Worm (Caenorhabditis elegans) whole organism, L3 larva: Measurements from ENCODE around the gene glb-12.

Experiments
- R02D3.7 ChIP-seq: fragments of 150-350 bp; optimal IDR thresholded peaks from 2 replicates; lab custom pipeline; 2014; ENCODE audit warnings: missing biosample characterization, missing genetic modification characterization
- aly-2 ChIP-seq: fragments of 150-350 bp; optimal IDR thresholded peaks from 2 replicates; lab custom pipeline; 2014; ENCODE audit warnings: missing biosample characterization, missing genetic modification characterization
- ama-1 ChIP-seq: fragments of 150-350 bp; optimal IDR thresholded peaks from 2 replicates; lab custom pipeline; 2018
- ceh-16 ChIP-seq: sonication (generic microtip); optimal IDR thresholded peaks from 2 replicates; lab custom pipeline; 2017; ENCODE audit warnings: missing biosample characterization, missing genetic modification characterization
- ceh-82 ChIP-seq: fragments of 150-350 bp; optimal IDR thresholded peaks from 2 replicates; lab custom pipeline; 2014; ENCODE audit warnings: missing biosample characterization, missing genetic modification characterization
- ceh-9 ChIP-seq: sonication (generic microtip); optimal IDR thresholded peaks from 2 replicates; lab custom pipeline; 2018; ENCODE audit warnings: missing biosample characterization, missing genetic modification characterization
- daf-12 ChIP-seq: fragments of 150-350 bp; optimal IDR thresholded peaks from 2 replicates; lab custom pipeline; 2014; ENCODE audit warnings: missing biosample characterization, missing genetic modification reagents, missing genetic modification characterization
- egl-27 ChIP-seq: sonication (generic microtip); optimal IDR thresholded peaks from 4 replicates; lab custom pipeline; 2017; ENCODE audit warnings: missing biosample characterization, missing genetic modification reagents, missing genetic modification characterization
- egl-5 ChIP-seq: fragments of 150-350 bp; optimal IDR thresholded peaks from 2 replicates; lab custom pipeline; 2017; ENCODE audit warnings: missing biosample characterization, missing genetic modification reagents, missing genetic modification characterization, inconsistent platforms
- elt-1 ChIP-seq: fragments of 150-350 bp; optimal IDR thresholded peaks from 2 replicates; lab custom pipeline; 2014; ENCODE audit warnings: missing biosample characterization, missing genetic modification characterization
- elt-3 ChIP-seq, 3 experiments: fragments of 150-350 bp in 1 of 3; sonication (generic microtip) in 2 of 3; optimal IDR thresholded peaks; 2 replicates in 2 of 3; 4 replicates in 1 of 3; lab custom pipeline; 2014 to 2017; ENCODE audit warnings: missing biosample characterization in 3 of 3, missing genetic modification characterization in 3 of 3
- eor-1 ChIP-seq, 2 experiments: fragments of 150-350 bp; optimal IDR thresholded peaks; 2 replicates each; lab custom pipeline; 2014 to 2018; ENCODE audit warnings: missing biosample characterization in 2 of 2, missing genetic modification characterization in 2 of 2
- fkh-10 ChIP-seq: sonication (generic microtip); optimal IDR thresholded peaks from 2 replicates; lab custom pipeline; 2017; ENCODE audit warnings: missing biosample characterization, missing genetic modification reagents, missing genetic modification characterization
- fkh-2 ChIP-seq: fragments of 150-350 bp; optimal IDR thresholded peaks from 2 replicates; lab custom pipeline; 2014; ENCODE audit warnings: missing biosample characterization, missing genetic modification reagents, missing genetic modification characterization
- fos-1 ChIP-seq: fragments of 150-350 bp; optimal IDR thresholded peaks from 2 replicates; lab custom pipeline; 2014; ENCODE audit warnings: missing biosample characterization, missing genetic modification characterization
- jun-1 ChIP-seq: fragments of 150-350 bp; optimal IDR thresholded peaks from 2 replicates; lab custom pipeline; 2014; ENCODE audit warnings: missing biosample characterization, missing genetic modification reagents, missing genetic modification characterization
- lin-15B ChIP-seq: fragments of 150-350 bp; optimal IDR thresholded peaks from 2 replicates; lab custom pipeline; 2014; ENCODE audit warnings: missing biosample characterization, missing genetic modification characterization
- lin-39 ChIP-seq: fragments of 150-350 bp; optimal IDR thresholded peaks from 2 replicates; lab custom pipeline; 2018; ENCODE audit warnings: missing biosample characterization, missing genetic modification reagents, missing genetic modification characterization
- lsy-12 ChIP-seq: sonication (generic microtip); optimal IDR thresholded peaks from 2 replicates; lab custom pipeline; 2016; ENCODE audit warnings: mild to moderate bottlenecking, missing genetic modification characterization, missing compliant biosample characterization
- mdl-1 ChIP-seq: fragments of 150-350 bp; optimal IDR thresholded peaks from 2 replicates; lab custom pipeline; 2014; ENCODE audit warnings: missing biosample characterization, missing genetic modification characterization
- mml-1 ChIP-seq: fragments of 150-350 bp; sonication (generic microtip); optimal IDR thresholded peaks from 3 replicates; lab custom pipeline; 2014; ENCODE audit warnings: missing biosample characterization, missing genetic modification characterization
- nfya-1 ChIP-seq: sonication (generic microtip); optimal IDR thresholded peaks from 2 replicates; lab custom pipeline; 2017; ENCODE audit warnings: missing genetic modification characterization, mild to moderate bottlenecking, missing compliant biosample characterization, antibody characterized with exemption, moderate library complexity; ENCODE audit not compliant: insufficient read depth
- nhr-11 ChIP-seq: fragments of 150-350 bp; optimal IDR thresholded peaks from 2 replicates; lab custom pipeline; 2014; ENCODE audit warnings: missing biosample characterization, missing genetic modification characterization
- nhr-23 ChIP-seq: fragments of 150-350 bp; optimal IDR thresholded peaks from 2 replicates; lab custom pipeline; 2014; ENCODE audit warnings: missing biosample characterization, missing genetic modification reagents, missing genetic modification characterization
- nhr-237 ChIP-seq: fragments of 150-350 bp; optimal IDR thresholded peaks from 2 replicates; lab custom pipeline; 2014; ENCODE audit warnings: missing biosample characterization, missing genetic modification characterization
- nhr-25 ChIP-seq: sonication (generic microtip); optimal IDR thresholded peaks from 2 replicates; lab custom pipeline; 2017; ENCODE audit warnings: missing biosample characterization, missing genetic modification characterization
- nhr-28 ChIP-seq: fragments of 150-350 bp; optimal IDR thresholded peaks from 2 replicates; lab custom pipeline; 2014; ENCODE audit warnings: missing biosample characterization, missing genetic modification characterization
- nhr-43 ChIP-seq: sonication (generic microtip); optimal IDR thresholded peaks from 2 replicates; lab custom pipeline; 2016; ENCODE audit warnings: mild to moderate bottlenecking, missing genetic modification characterization, missing compliant biosample characterization; ENCODE audit not compliant: poor library complexity, severe bottlenecking
- nhr-76 ChIP-seq: fragments of 150-350 bp; sonication (generic microtip); optimal IDR thresholded peaks from 5 replicates; lab custom pipeline; 2014; ENCODE audit warnings: missing biosample characterization, missing genetic modification characterization
- nhr-77 ChIP-seq: fragments of 150-350 bp; optimal IDR thresholded peaks from 2 replicates; lab custom pipeline; 2014; ENCODE audit warnings: missing biosample characterization, missing genetic modification characterization
- pqm-1 ChIP-seq: fragments of 150-350 bp; optimal IDR thresholded peaks from 2 replicates; lab custom pipeline; 2017; ENCODE audit warnings: missing biosample characterization, missing genetic modification characterization, inconsistent platforms
- sea-2 ChIP-seq: fragments of 150-350 bp; sonication (generic microtip); optimal IDR thresholded peaks from 4 replicates; lab custom pipeline; 2014; ENCODE audit warnings: missing biosample characterization, missing genetic modification reagents, missing genetic modification characterization
- skn-1 ChIP-seq: fragments of 150-350 bp; optimal IDR thresholded peaks from 2 replicates; lab custom pipeline; 2014; ENCODE audit warnings: missing biosample characterization, missing genetic modification characterization
- snpc-4 ChIP-seq: fragments of 150-350 bp; optimal IDR thresholded peaks from 2 replicates; lab custom pipeline; 2014; ENCODE audit warnings: missing biosample characterization, missing genetic modification characterization
- tbx-2 ChIP-seq: sonication (generic microtip); optimal IDR thresholded peaks from 2 replicates; lab custom pipeline; 2016; ENCODE audit warnings: mild to moderate bottlenecking, missing genetic modification characterization, missing compliant biosample characterization
- unc-39 ChIP-seq: sonication (generic microtip); optimal IDR thresholded peaks from 4 replicates; lab custom pipeline; 2017; ENCODE audit warnings: missing biosample characterization, missing genetic modification characterization
- unc-62 ChIP-seq: fragments of 150-350 bp; sonication (generic microtip); optimal IDR thresholded peaks from 4 replicates; lab custom pipeline; 2014; ENCODE audit warnings: missing biosample characterization, missing genetic modification reagents, missing genetic modification characterization
- zag-1 ChIP-seq: fragments of 150-350 bp; optimal IDR thresholded peaks from 2 replicates; lab custom pipeline; 2014; ENCODE audit warnings: missing biosample characterization, missing genetic modification characterization
- ztf-4 ChIP-seq: fragments of 150-350 bp; optimal IDR thresholded peaks from 2 replicates; lab custom pipeline; 2014; ENCODE audit warnings: missing biosample characterization, missing genetic modification characterization

Gene glb-12

ce11 chrII:10737059-10737458 lies 5.6 kb upstream of the glb-12 start, which contains the start of gene C52A11.3:
Gene C52A11.3 (plus strand): TSS chrII:10737359.
- TF ChIP-seq aly-2 (no peak), ceh-9 (tag; lab: Kevin White, UChicago) (no peak), mdl-1 (no peak), nhr-25 (tag; lab: Kevin White, UChicago) (no peak), egl-5 (tag; lab: Kevin White, UChicago) (no peak), ama-1 (lab: Kevin White, UChicago) (no peak), lin-39 (no peak), nhr-237 (no peak), ceh-82 (tag; lab: Kevin White, UChicago) (no peak), fos-1 (tag; lab: Kevin White, UChicago) (no peak), zag-1 (tag; lab: Kevin White, UChicago) (no peak), mml-1 (no peak), unc-62 (no peak), nhr-77 (tag; lab: Kevin White, UChicago) (no peak), eor-1 (tag; optimal IDR thresholded peaks at IDR 0.05; lab: Kevin White, UChicago) (no peak), nfya-1 (tag; lab: Kevin White, UChicago) (no peak), ceh-16 (tag; lab: Kevin White, UChicago) (no peak), elt-1 (tag; lab: Kevin White, UChicago) (no peak), nhr-76 (tag; lab: Kevin White, UChicago) (no peak), fkh-10 (GFP tag; lab: Kevin White, UChicago) (no peak)

ce11 chrII:10730702-10731101 lies 750 bp downstream of the glb-12 start:
- TF ChIP-seq pqm-1 (tag; lab: Kevin White, UChicago) = no peak
- TF ChIP-seq nfya-1 (tag; lab: Kevin White, UChicago) = no peak
- TF ChIP-seq nhr-28 (tag; lab: Kevin White, UChicago) = no peak
- no peak for TF ChIP-seq ceh-16 (tag; lab: Kevin White, UChicago)
- no peak for TF ChIP-seq elt-3 (tag; optimal IDR thresholded peaks at IDR 0.05; lab: Kevin White, UChicago)
- TF ChIP-seq ama-1 (lab: Kevin White, UChicago) = no peak
- TF ChIP-seq ztf-4 (tag; lab: Kevin White, UChicago) = no peak
- TF ChIP-seq eor-1 (tag; optimal IDR thresholded peaks at IDR 0.05; lab: Kevin White, UChicago) = no peak
- TF ChIP-seq snpc-4 (tag; lab: Kevin White, UChicago) = no peak
- no peak for TF ChIP-seq mml-1
- TF ChIP-seq nhr-11 (tag; lab: Kevin White, UChicago) = no peak
- TF ChIP-seq lsy-12 (tag; lab: Kevin White, UChicago) = no peak
- no peak for TF ChIP-seq unc-62
- TF ChIP-seq daf-12 = no peak
- no peak for TF ChIP-seq lin-39
- no peak for TF ChIP-seq elt-1 (tag; lab: Kevin White, UChicago)
- no peak for TF ChIP-seq fkh-10 (GFP tag; lab: Kevin White, UChicago)
- TF ChIP-seq lin-15B (tag; lab: Kevin White, UChicago) = no peak

ce11 chrII:10723069-10723468 lies 8.4 kb downstream of the glb-12 start, which contains the start of gene C09G5.14:
Gene C09G5.14 (minus strand): TSS chrII:10723169.
- TF ChIP-seq ceh-82 (tag; lab: Kevin White, UChicago) = no peak
- no peak for TF ChIP-seq zag-1 (tag; lab: Kevin White, UChicago)
- TF ChIP-seq, all 47 proteins: peak for 0

- no peak for TF ChIP-seq fkh-2 (tag; lab: Kevin White, UChicago)
- TF ChIP-seq nhr-11 (tag; lab: Kevin White, UChicago) = no peak
- no peak for TF ChIP-seq R02D3.7
- no peak for TF ChIP-seq nhr-76 (tag; lab: Kevin White, UChicago)
- TF ChIP-seq nhr-23 (tag; lab: Kevin White, UChicago) = no peak
- TF ChIP-seq egl-27 (tag; lab: Kevin White, UChicago) = no peak
- no peak for TF ChIP-seq daf-12
- TF ChIP-seq fos-1 (tag; lab: Kevin White, UChicago) = no peak
- TF ChIP-seq elt-3 (tag; optimal IDR thresholded peaks at IDR 0.05; lab: Kevin White, UChicago) = no peak
Observed at ce11 chrII:10719931-10720330, 11.5 kb downstream of the glb-12 start, which contains the start of gene mks-5. Gene mks-5 (plus strand): TSS chrII:10720231.

ce11 chrII:10717124-10717523 lies 14.3 kb downstream of the glb-12 start, which contains the start of gene C09G5.13:
Gene C09G5.13 (plus strand): TSS chrII:10717424.
- no peak for TF ChIP-seq ceh-9 (tag; lab: Kevin White, UChicago)
- TF ChIP-seq nhr-77 (tag; lab: Kevin White, UChicago) = no peak
- TF ChIP-seq pqm-1 (tag; lab: Kevin White, UChicago) = no peak
- TF ChIP-seq nhr-43 (tag; lab: Kevin White, UChicago) = no peak
- TF ChIP-seq nhr-11 (tag; lab: Kevin White, UChicago) = no peak
- no peak for TF ChIP-seq eor-1 (tag; optimal IDR thresholded peaks at IDR 0.05; lab: Kevin White, UChicago)
- TF ChIP-seq mml-1 = no peak
- TF ChIP-seq sea-2 = no peak
- TF ChIP-seq jun-1 = no peak
- no peak for TF ChIP-seq egl-5 (tag; lab: Kevin White, UChicago)
- no peak for TF ChIP-seq zag-1 (tag; lab: Kevin White, UChicago)
- no peak for TF ChIP-seq daf-12
- no peak for TF ChIP-seq aly-2
- no peak for TF ChIP-seq nfya-1 (tag; lab: Kevin White, UChicago)
- TF ChIP-seq fos-1 (tag; lab: Kevin White, UChicago) = no peak
- no peak for TF ChIP-seq ceh-82 (tag; lab: Kevin White, UChicago)
- TF ChIP-seq tbx-2 (tag; lab: Kevin White, UChicago) = no peak
- TF ChIP-seq lin-39 = no peak
- TF ChIP-seq unc-39 = no peak
- no peak for TF ChIP-seq skn-1
